ENCODE assay signal across 3 fruit fly cellular contexts in genomic region chr3L:18430600-18430999, dm6.
TF ChIP-seq lines count a peak whose summit lies in the region.

No protein-coding gene starts in this region.

- TF ChIP-seq CTCF in whole organism, embryonic (GFP tag; optimal IDR thresholded peaks at IDR 0.05; lab: Kevin White, UChicago): no peak

TF ChIP-seq in whole organism, embryonic, 481 proteins besides CTCF, POLR2A, EP300 and RAD21 (continues in another document):
- TF ChIP-seq usp (GFP tag; optimal IDR thresholded peaks at IDR 0.05; lab: Kevin White, UChicago) (no peak), CG6689 (GFP tag; IDR thresholded peaks at IDR 0.05; lab: Robert Waterston, UW) (peak; percentile 21; the same call in 1 of the 2 replicates), CG16815 (GFP tag; optimal IDR thresholded peaks at IDR 0.05; lab: Kevin White, UChicago) (peak; percentile 6), chinmo (GFP tag; IDR thresholded peaks at IDR 0.05; lab: Robert Waterston, UW; ENCODE audit: partially characterized antibody) (no peak), az2 (GFP tag; optimal IDR thresholded peaks at IDR 0.05; lab: Kevin White, UChicago) (peak; percentile 11), CG30020 (tag; optimal IDR thresholded peaks at IDR 0.05; lab: Kevin White, UChicago) (no peak), dmrt11E (tag; optimal IDR thresholded peaks at IDR 0.05; lab: Kevin White, UChicago) (peak; percentile 69), CG10267 (tag; optimal IDR thresholded peaks at IDR 0.05; lab: Kevin White, UChicago) (peak; percentile 5), CG2116 (GFP tag; optimal IDR thresholded peaks at IDR 0.05; lab: Kevin White, UChicago) (no peak), phol (tag; optimal IDR thresholded peaks at IDR 0.05; lab: Kevin White, UChicago) (peak; percentile 7), Sox100B (GFP tag; optimal IDR thresholded peaks at IDR 0.05; lab: Kevin White, UChicago) (no peak), Gug (GFP tag; IDR thresholded peaks at IDR 0.05; lab: Robert Waterston, UW) (0 out of 4 replicates have a peak, but pooled peaks have one; percentile 5), CG9727 (GFP tag; optimal IDR thresholded peaks at IDR 0.05; lab: Kevin White, UChicago) (peak; percentile 46), CG3838 (GFP tag; optimal IDR thresholded peaks at IDR 0.05; lab: Kevin White, UChicago) (no peak), zen (tag; optimal IDR thresholded peaks at IDR 0.05; lab: Kevin White, UChicago) (peak; percentile 34), CG8359 (GFP tag; optimal IDR thresholded peaks at IDR 0.05; lab: Kevin White, UChicago; ENCODE audit: borderline replicate concordance) (no peak), CG9876 (GFP tag; optimal IDR thresholded peaks at IDR 0.05; lab: Kevin White, UChicago) (no peak), Xbp1 (GFP tag; optimal IDR thresholded peaks at IDR 0.05; lab: Kevin White, UChicago) (peak; percentile 15), prd (optimal IDR thresholded peaks at IDR 0.05; lab: Kevin White, UChicago) (no peak), prd (GFP tag; IDR thresholded peaks at IDR 0.05; lab: Robert Waterston, UW) (peak; percentile 58; the same call in 1 of the 3 replicates), gfzf (GFP tag; optimal IDR thresholded peaks at IDR 0.05; lab: Kevin White, UChicago) (no peak), bsh (GFP tag; optimal IDR thresholded peaks at IDR 0.05; lab: Kevin White, UChicago) (peak in 1 of 2 experiments; percentile 30), Optix (GFP tag; IDR thresholded peaks at IDR 0.05; lab: Robert Waterston, UW) (no peak), hb (GFP tag; IDR thresholded peaks at IDR 0.05; lab: Robert Waterston, UW; ENCODE audit: partially characterized antibody) (0 out of 3 replicates have a peak, but pooled peaks have one; percentile 12), CG17328 (GFP tag; IDR thresholded peaks at IDR 0.05; lab: Robert Waterston, UW) (0 out of 2 replicates have a peak, but pooled peaks have one; percentile 50), tx (GFP tag; optimal IDR thresholded peaks at IDR 0.05; lab: Kevin White, UChicago) (no peak), gcm2 (GFP tag; optimal IDR thresholded peaks at IDR 0.05; lab: Kevin White, UChicago) (no peak), gem (tag; optimal IDR thresholded peaks at IDR 0.05; lab: Kevin White, UChicago) (peak; percentile 41), Doc2 (GFP tag; IDR thresholded peaks at IDR 0.05; lab: Robert Waterston, UW) (no peak)

TF ChIP-seq in whole organism, prepupa, 60 proteins besides CTCF, POLR2A, EP300 and RAD21:
- TF ChIP-seq Eip75B (GFP tag; optimal IDR thresholded peaks at IDR 0.05; lab: Kevin White, UChicago): no peak
- TF ChIP-seq Hr4 (GFP tag; optimal IDR thresholded peaks at IDR 0.05; lab: Kevin White, UChicago): no peak
- TF ChIP-seq spab (GFP tag; optimal IDR thresholded peaks at IDR 0.05; lab: Kevin White, UChicago): no peak
- TF ChIP-seq Sox102F (GFP tag; optimal IDR thresholded peaks at IDR 0.05; lab: Kevin White, UChicago): no peak
- TF ChIP-seq net (GFP tag; optimal IDR thresholded peaks at IDR 0.05; lab: Kevin White, UChicago): no peak
- peak; percentile 5 for TF ChIP-seq Smox (GFP tag; optimal IDR thresholded peaks at IDR 0.05; lab: Kevin White, UChicago)
- TF ChIP-seq fd85E (GFP tag; optimal IDR thresholded peaks at IDR 0.05; lab: Kevin White, UChicago): no peak
- peak; percentile 24 for TF ChIP-seq esn (GFP tag; optimal IDR thresholded peaks at IDR 0.05; lab: Kevin White, UChicago)
- TF ChIP-seq CG10669 (GFP tag; optimal IDR thresholded peaks at IDR 0.05; lab: Kevin White, UChicago): no peak
- TF ChIP-seq OdsH (GFP tag; optimal IDR thresholded peaks at IDR 0.05; lab: Kevin White, UChicago): peak; percentile 18
- TF ChIP-seq lz (GFP tag; optimal IDR thresholded peaks at IDR 0.05; lab: Kevin White, UChicago): no peak
- no peak for TF ChIP-seq CG15336 (GFP tag; IDR thresholded peaks at IDR 0.05; lab: Robert Waterston, UW)
- TF ChIP-seq CG11762 (GFP tag; optimal IDR thresholded peaks at IDR 0.05; lab: Kevin White, UChicago; ENCODE audit: insufficient read depth): no peak
- no peak for TF ChIP-seq Eip78C (GFP tag; lab: Kevin White, UChicago)
- no peak for TF ChIP-seq CG11902 (GFP tag; optimal IDR thresholded peaks at IDR 0.05; lab: Kevin White, UChicago)
- no peak for TF ChIP-seq Lpt (GFP tag; optimal IDR thresholded peaks at IDR 0.05; lab: Kevin White, UChicago)
- no peak for TF ChIP-seq Blimp-1 (GFP tag; optimal IDR thresholded peaks at IDR 0.05; lab: Kevin White, UChicago)
- no peak for TF ChIP-seq pdm3 (GFP tag; optimal IDR thresholded peaks at IDR 0.05; lab: Kevin White, UChicago)
- no peak for TF ChIP-seq ss (GFP tag; optimal IDR thresholded peaks at IDR 0.05; lab: Kevin White, UChicago)
- no peak for TF ChIP-seq Sox15 (GFP tag; optimal IDR thresholded peaks at IDR 0.05; lab: Kevin White, UChicago)
- TF ChIP-seq CG6854 (GFP tag; optimal IDR thresholded peaks at IDR 0.05; lab: Kevin White, UChicago): no peak
- peak; percentile 28 for TF ChIP-seq svp (GFP tag; lab: Kevin White, UChicago)
- TF ChIP-seq Hr38 (GFP tag; optimal IDR thresholded peaks at IDR 0.05; lab: Kevin White, UChicago): no peak
- no peak for TF ChIP-seq CG8119 (GFP tag; IDR thresholded peaks at IDR 0.05; lab: Robert Waterston, UW)
- TF ChIP-seq CG6792 (GFP tag; optimal IDR thresholded peaks at IDR 0.05; lab: Kevin White, UChicago): no peak
- no peak for TF ChIP-seq CG3032 (tag; optimal IDR thresholded peaks at IDR 0.05; lab: Kevin White, UChicago)
- TF ChIP-seq vri (GFP tag; optimal IDR thresholded peaks at IDR 0.05; lab: Kevin White, UChicago): no peak
- TF ChIP-seq Hr39 (GFP tag; optimal IDR thresholded peaks at IDR 0.05; lab: Kevin White, UChicago): no peak
- TF ChIP-seq CG7368 (GFP tag; optimal IDR thresholded peaks at IDR 0.05; lab: Kevin White, UChicago): no peak
TF ChIP-seq in whole organism, prepupa: peak in this region for 4.

TF ChIP-seq in whole organism, pupa, 21 proteins besides CTCF, POLR2A, EP300 and RAD21:
- TF ChIP-seq CG15710 (tag; optimal IDR thresholded peaks at IDR 0.05; lab: Kevin White, UChicago): no peak
- peak; percentile 8 for TF ChIP-seq CG8159 (tag; optimal IDR thresholded peaks at IDR 0.05; lab: Kevin White, UChicago)
- TF ChIP-seq CG8301 (tag; optimal IDR thresholded peaks at IDR 0.05; lab: Kevin White, UChicago): no peak

Comparison
In these comparisons a context has a peak if more than half of its experiments do, and no peak if none do; other contexts are left out.
1. Of the 7 proteins assayed by ChIP-seq in both whole organism, embryonic and whole organism, prepupa: peak only in whole organism, embryonic: Gug; only in whole organism, prepupa: none; in both: none; in neither: 6.